Worm (Caenorhabditis elegans) whole organism, L3 larva: ENCODE data around the gene cla-1.

Experiments used
- R02D3.7 ChIP-seq: fragments of 150-350 bp; optimal IDR thresholded peaks from 2 replicates; lab custom pipeline; 2014; ENCODE audit warnings: missing biosample characterization, missing genetic modification characterization
- aly-2 ChIP-seq: fragments of 150-350 bp; optimal IDR thresholded peaks from 2 replicates; lab custom pipeline; 2014; ENCODE audit warnings: missing biosample characterization, missing genetic modification characterization
- ama-1 ChIP-seq: fragments of 150-350 bp; optimal IDR thresholded peaks from 2 replicates; lab custom pipeline; 2018
- ceh-16 ChIP-seq: sonication (generic microtip); optimal IDR thresholded peaks from 2 replicates; lab custom pipeline; 2017; ENCODE audit warnings: missing biosample characterization, missing genetic modification characterization
- ceh-82 ChIP-seq: fragments of 150-350 bp; optimal IDR thresholded peaks from 2 replicates; lab custom pipeline; 2014; ENCODE audit warnings: missing biosample characterization, missing genetic modification characterization
- ceh-9 ChIP-seq: sonication (generic microtip); optimal IDR thresholded peaks from 2 replicates; lab custom pipeline; 2018; ENCODE audit warnings: missing biosample characterization, missing genetic modification characterization
- egl-5 ChIP-seq: fragments of 150-350 bp; optimal IDR thresholded peaks from 2 replicates; lab custom pipeline; 2017; ENCODE audit warnings: missing biosample characterization, missing genetic modification reagents, missing genetic modification characterization, inconsistent platforms
- elt-2 ChIP-seq: sonication (generic microtip); optimal IDR thresholded peaks from 2 replicates; lab custom pipeline; 2016; ENCODE audit warnings: missing genetic modification reagents, mild to moderate bottlenecking, missing genetic modification characterization, missing compliant biosample characterization
- eor-1 ChIP-seq, 2 experiments: fragments of 150-350 bp; optimal IDR thresholded peaks; 2 replicates each; lab custom pipeline; 2014 to 2018; ENCODE audit warnings: missing biosample characterization in 2 of 2, missing genetic modification characterization in 2 of 2
- fkh-10 ChIP-seq: sonication (generic microtip); optimal IDR thresholded peaks from 2 replicates; lab custom pipeline; 2017; ENCODE audit warnings: missing biosample characterization, missing genetic modification reagents, missing genetic modification characterization
- fkh-2 ChIP-seq: fragments of 150-350 bp; optimal IDR thresholded peaks from 2 replicates; lab custom pipeline; 2014; ENCODE audit warnings: missing biosample characterization, missing genetic modification reagents, missing genetic modification characterization
- fos-1 ChIP-seq: fragments of 150-350 bp; optimal IDR thresholded peaks from 2 replicates; lab custom pipeline; 2014; ENCODE audit warnings: missing biosample characterization, missing genetic modification characterization
- hmg-11 ChIP-seq: sonication (generic microtip); optimal IDR thresholded peaks from 2 replicates; lab custom pipeline; 2016; ENCODE audit warnings: missing genetic modification characterization, missing compliant biosample characterization
- jun-1 ChIP-seq: fragments of 150-350 bp; optimal IDR thresholded peaks from 2 replicates; lab custom pipeline; 2014; ENCODE audit warnings: missing biosample characterization, missing genetic modification reagents, missing genetic modification characterization
- lin-15B ChIP-seq: fragments of 150-350 bp; optimal IDR thresholded peaks from 2 replicates; lab custom pipeline; 2014; ENCODE audit warnings: missing biosample characterization, missing genetic modification characterization
- lsy-12 ChIP-seq: sonication (generic microtip); optimal IDR thresholded peaks from 2 replicates; lab custom pipeline; 2016; ENCODE audit warnings: mild to moderate bottlenecking, missing genetic modification characterization, missing compliant biosample characterization
- nfya-1 ChIP-seq: sonication (generic microtip); optimal IDR thresholded peaks from 2 replicates; lab custom pipeline; 2017; ENCODE audit warnings: missing genetic modification characterization, mild to moderate bottlenecking, missing compliant biosample characterization, antibody characterized with exemption, moderate library complexity; ENCODE audit not compliant: insufficient read depth
- nhr-11 ChIP-seq: fragments of 150-350 bp; optimal IDR thresholded peaks from 2 replicates; lab custom pipeline; 2014; ENCODE audit warnings: missing biosample characterization, missing genetic modification characterization
- nhr-12 ChIP-seq: fragments of 150-350 bp; optimal IDR thresholded peaks from 2 replicates; lab custom pipeline; 2014; ENCODE audit warnings: missing biosample characterization, missing genetic modification characterization
- nhr-23 ChIP-seq: fragments of 150-350 bp; optimal IDR thresholded peaks from 2 replicates; lab custom pipeline; 2014; ENCODE audit warnings: missing biosample characterization, missing genetic modification reagents, missing genetic modification characterization
- nhr-237 ChIP-seq: fragments of 150-350 bp; optimal IDR thresholded peaks from 2 replicates; lab custom pipeline; 2014; ENCODE audit warnings: missing biosample characterization, missing genetic modification characterization
- nhr-28 ChIP-seq: fragments of 150-350 bp; optimal IDR thresholded peaks from 2 replicates; lab custom pipeline; 2014; ENCODE audit warnings: missing biosample characterization, missing genetic modification characterization
- nhr-43 ChIP-seq: sonication (generic microtip); optimal IDR thresholded peaks from 2 replicates; lab custom pipeline; 2016; ENCODE audit warnings: mild to moderate bottlenecking, missing genetic modification characterization, missing compliant biosample characterization; ENCODE audit not compliant: poor library complexity, severe bottlenecking
- nhr-76 ChIP-seq: fragments of 150-350 bp; sonication (generic microtip); optimal IDR thresholded peaks from 5 replicates; lab custom pipeline; 2014; ENCODE audit warnings: missing biosample characterization, missing genetic modification characterization
- nhr-77 ChIP-seq: fragments of 150-350 bp; optimal IDR thresholded peaks from 2 replicates; lab custom pipeline; 2014; ENCODE audit warnings: missing biosample characterization, missing genetic modification characterization
- pqm-1 ChIP-seq: fragments of 150-350 bp; optimal IDR thresholded peaks from 2 replicates; lab custom pipeline; 2017; ENCODE audit warnings: missing biosample characterization, missing genetic modification characterization, inconsistent platforms
- sea-2 ChIP-seq: fragments of 150-350 bp; sonication (generic microtip); optimal IDR thresholded peaks from 4 replicates; lab custom pipeline; 2014; ENCODE audit warnings: missing biosample characterization, missing genetic modification reagents, missing genetic modification characterization
- skn-1 ChIP-seq: fragments of 150-350 bp; optimal IDR thresholded peaks from 2 replicates; lab custom pipeline; 2014; ENCODE audit warnings: missing biosample characterization, missing genetic modification characterization
- snpc-4 ChIP-seq: fragments of 150-350 bp; optimal IDR thresholded peaks from 2 replicates; lab custom pipeline; 2014; ENCODE audit warnings: missing biosample characterization, missing genetic modification characterization
- tbx-2 ChIP-seq: sonication (generic microtip); optimal IDR thresholded peaks from 2 replicates; lab custom pipeline; 2016; ENCODE audit warnings: mild to moderate bottlenecking, missing genetic modification characterization, missing compliant biosample characterization
- unc-39 ChIP-seq: sonication (generic microtip); optimal IDR thresholded peaks from 4 replicates; lab custom pipeline; 2017; ENCODE audit warnings: missing biosample characterization, missing genetic modification characterization
- unc-62 ChIP-seq: fragments of 150-350 bp; sonication (generic microtip); optimal IDR thresholded peaks from 4 replicates; lab custom pipeline; 2014; ENCODE audit warnings: missing biosample characterization, missing genetic modification reagents, missing genetic modification characterization
- zag-1 ChIP-seq: fragments of 150-350 bp; optimal IDR thresholded peaks from 2 replicates; lab custom pipeline; 2014; ENCODE audit warnings: missing biosample characterization, missing genetic modification characterization
- ztf-11 ChIP-seq: fragments of 150-350 bp; optimal IDR thresholded peaks from 2 replicates; lab custom pipeline; 2014; ENCODE audit warnings: missing biosample characterization, missing genetic modification characterization
- ztf-4 ChIP-seq: fragments of 150-350 bp; optimal IDR thresholded peaks from 2 replicates; lab custom pipeline; 2014; ENCODE audit warnings: missing biosample characterization, missing genetic modification characterization

cla-1 gene

ce11 chrIV:7588631-7589030 lies at the start of gene cla-1:
cla-1 (plus strand) TSS chrIV:7588931.
- TF ChIP-seq zag-1 (tag; lab: Kevin White, UChicago) (no peak), ceh-82 (tag; lab: Kevin White, UChicago) (no peak), elt-2 (tag; lab: Kevin White, UChicago) (no peak), nhr-77 (no peak), snpc-4 (tag; lab: Kevin White, UChicago) (no peak), skn-1 (no peak), fkh-10 (GFP tag; lab: Kevin White, UChicago) (no peak), lsy-12 (tag; lab: Kevin White, UChicago) (no peak), nhr-23 (tag; lab: Kevin White, UChicago) (no peak), nfya-1 (tag; lab: Kevin White, UChicago) (no peak), fkh-2 (tag; lab: Kevin White, UChicago) (no peak), nhr-28 (tag; lab: Kevin White, UChicago) (no peak), egl-5 (tag; lab: Kevin White, UChicago) (no peak), jun-1 (tag; lab: Kevin White, UChicago) (no peak), pqm-1 (tag; lab: Kevin White, UChicago) (no peak), ztf-11 (tag; lab: Kevin White, UChicago) (no peak), lin-15B (tag; lab: Kevin White, UChicago) (no peak)

ce11 chrIV:7542485-7543001 lies 46.2 kb upstream of the cla-1 start, which contains the start of gene R05G6.10:
R05G6.10 (minus strand) TSS chrIV:7542535.
- TF ChIP-seq nhr-237 (tag; lab: Kevin White, UChicago): no peak
- no peak for TF ChIP-seq sea-2
- no peak for TF ChIP-seq aly-2 (tag; lab: Kevin White, UChicago)

- TF ChIP-seq tbx-2 (no peak), eor-1 (tag; optimal IDR thresholded peaks at IDR 0.05; lab: Kevin White, UChicago) (no peak), ama-1 (no peak), snpc-4 (tag; lab: Kevin White, UChicago) (no peak), sea-2 (no peak), lsy-12 (tag; lab: Kevin White, UChicago) (no peak), aly-2 (tag; lab: Kevin White, UChicago) (no peak), nhr-76 (no peak), hmg-11 (tag; lab: Kevin White, UChicago) (no peak), ceh-16 (tag; lab: Kevin White, UChicago) (no peak), fos-1 (no peak)
These were observed 45.1 kb upstream of the cla-1 start for ce11 chrIV:7543662-7544061.

ce11 chrIV:7547843-7548578 lies 40.7 kb upstream of the cla-1 start, which contains the start of the genes cdd-2 and oef-1:
cdd-2 (minus strand) TSS chrIV:7547893.
oef-1 (plus strand) TSS chrIV:7548417.
- TF ChIP-seq nhr-43 (tag; lab: Kevin White, UChicago) (no peak), lsy-12 (tag; lab: Kevin White, UChicago) (no peak), nfya-1 (tag; lab: Kevin White, UChicago) (no peak), fkh-10 (GFP tag; lab: Kevin White, UChicago) (no peak), nhr-11 (no peak), fos-1 (no peak), ceh-9 (tag; lab: Kevin White, UChicago) (no peak), nhr-12 (no peak), ztf-4 (tag; lab: Kevin White, UChicago) (no peak), nhr-23 (tag; lab: Kevin White, UChicago) (no peak), nhr-76 (no peak), R02D3.7 (tag; lab: Kevin White, UChicago) (no peak), unc-62 (no peak), unc-39 (tag; lab: Kevin White, UChicago) (no peak), ztf-11 (tag; lab: Kevin White, UChicago) (no peak)
